Fruit fly (Drosophila melanogaster): ENCODE results near the gene Nmt.

DNA sequence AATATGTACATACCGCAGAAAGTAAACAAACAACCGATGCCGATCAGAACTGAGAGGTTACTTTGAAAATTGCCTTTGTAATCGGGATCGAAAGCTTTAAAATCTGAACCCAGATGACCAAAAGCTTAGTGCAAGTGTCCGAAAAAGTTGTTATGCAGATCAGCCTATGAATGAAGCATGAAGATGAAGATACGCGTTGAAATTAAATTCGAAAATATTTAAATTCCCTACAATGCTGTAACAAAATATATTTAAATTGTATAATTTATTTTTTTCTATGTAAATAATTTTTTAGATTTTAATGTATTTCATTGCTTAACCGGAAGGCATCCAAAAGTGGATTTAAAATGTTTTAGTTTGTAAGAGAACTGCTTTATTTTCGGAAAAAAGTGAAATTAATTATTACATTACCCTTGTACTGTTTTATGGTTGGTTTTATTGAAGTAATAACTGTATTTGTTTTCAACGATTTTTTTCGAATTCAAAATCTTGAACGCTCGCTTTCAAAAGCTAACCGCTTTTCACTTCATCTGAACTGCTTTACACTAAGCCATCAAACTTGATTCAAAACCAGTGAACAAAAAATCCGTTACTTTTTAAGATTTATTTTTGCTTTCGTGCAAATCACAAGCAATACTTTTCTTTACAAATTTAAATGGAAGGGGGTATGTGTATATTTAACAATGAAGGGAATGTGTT lies 18.4 kb downstream of the Nmt start, which contains the start of gene CG43886:
- no peak for TF ChIP-seq Dll (optimal IDR thresholded peaks at IDR 0.05)
- TF ChIP-seq psq (optimal IDR thresholded peaks at IDR 0.05): no peak
- no peak for TF ChIP-seq usp (GFP tag; optimal IDR thresholded peaks at IDR 0.05)
- TF ChIP-seq EcR (GFP tag; optimal IDR thresholded peaks at IDR 0.05): no peak
- no peak for TF ChIP-seq pan (optimal IDR thresholded peaks at IDR 0.05)
- no peak for TF ChIP-seq CG8478 (optimal IDR thresholded peaks at IDR 0.05)
